Worm (Caenorhabditis elegans) whole organism, midembryonic: ENCODE results near the gene srt-35.

ENCODE experiments used
- T22C8.4 ChIP-seq: fragments of 200-800 bp; sonication (Bioruptor generic); IDR thresholded peaks from 2 replicates; pipeline ENCODE4 v1.3.6; 2022; ENCODE audit warnings: missing genetic modification characterization, missing compliant biosample characterization
- ztf-23 ChIP-seq: fragments of 200-800 bp; sonication (Bioruptor generic); IDR thresholded peaks from 2 replicates; pipeline ENCODE4 v1.3.6; 2022; ENCODE audit warnings: missing genetic modification reagents, missing genetic modification characterization, missing compliant biosample characterization

- TF ChIP-seq ztf-23 (GFP tag; lab: Robert Waterston, UW), result no peak
- TF ChIP-seq T22C8.4 (GFP tag; lab: Robert Waterston, UW), result no peak
These were observed 4.3 kb downstream of the srt-35 start, which contains the start of gene srt-3 for ce11 chrV:4260090-4260489.
